Worm (Caenorhabditis elegans): ENCODE data around the gene str-171.
"Not testable (repeated sequence)": the region's sequence is repeated elsewhere in the genome, so short reads cannot be mapped to it uniquely, and the experiment has no call there.

Gene str-171

ce11 chrV:15127413-15127812, 4.9 kb downstream of the str-171 start, which contains the start of gene srj-27:
TSS of gene srj-27 (minus strand) at chrV:15127513.
- TF ChIP-seq cog-1 (tag; optimal IDR thresholded peaks at IDR 0.05), result no peak

DNA sequence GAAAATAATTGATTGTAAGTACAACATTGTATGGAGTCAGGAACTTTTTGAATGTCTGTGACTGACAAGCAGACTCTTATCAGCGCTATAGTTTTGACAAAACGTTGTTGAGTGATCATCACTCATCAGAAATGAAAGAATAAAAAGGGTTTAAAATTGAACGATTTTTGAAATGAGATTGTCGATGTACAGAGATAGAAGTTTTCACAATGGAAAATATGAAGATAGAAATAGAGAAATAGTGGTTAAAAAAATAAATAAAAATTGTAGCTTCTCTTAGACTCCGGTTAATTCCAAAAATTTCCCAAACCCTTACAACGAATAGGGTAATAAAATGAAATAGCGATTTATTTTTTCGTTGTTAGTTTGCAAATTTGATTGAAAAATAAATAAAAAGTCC, 7.2 kb downstream of the str-171 start, which contains the start of gene ugt-30:
Gene ugt-30, minus strand, starts transcription at position 101 of the 400 bp plus-strand sequence.
- not testable (repeated sequence) for TF ChIP-seq klf-2 (GFP tag; conservative IDR thresholded peaks at IDR 0.05); ref-1 (GFP tag; conservative IDR thresholded peaks at IDR 0.05); ztf-23 (GFP tag; IDR thresholded peaks at IDR 0.05)

DNA sequence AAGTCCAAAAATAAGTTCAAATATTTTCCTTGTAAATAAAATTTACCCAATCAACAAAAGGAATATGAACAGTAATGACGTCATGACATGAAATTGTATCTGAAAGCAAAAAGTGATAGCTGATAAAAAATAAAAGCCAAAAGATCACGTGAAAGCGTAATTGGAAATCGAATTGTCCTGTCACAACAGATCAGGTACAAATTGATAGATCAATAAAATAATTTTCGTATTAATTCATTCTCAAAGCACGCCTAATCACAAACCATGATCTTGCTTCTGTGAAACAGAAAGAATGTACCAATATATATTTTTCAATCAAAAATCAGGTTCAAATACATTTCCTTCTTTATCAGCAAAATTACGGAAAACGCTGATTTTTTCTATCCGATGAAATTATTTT, 12.8 kb downstream of the str-171 start, which contains the start of gene flor-1:
Gene flor-1, minus strand, starts transcription at position 101 of the 400 bp plus-strand sequence.
- TF ChIP-seq klf-2 (GFP tag; conservative IDR thresholded peaks at IDR 0.05), result no peak
- TF ChIP-seq ztf-23 (GFP tag; IDR thresholded peaks at IDR 0.05), result no peak
- TF ChIP-seq cog-1 (tag; optimal IDR thresholded peaks at IDR 0.05), result no peak
- no peak for TF ChIP-seq ref-1 (GFP tag; conservative IDR thresholded peaks at IDR 0.05)
- TF ChIP-seq flt-1 (GFP tag; IDR thresholded peaks at IDR 0.05), result no peak
- no peak for TF ChIP-seq med-1 (GFP tag; optimal IDR thresholded peaks at IDR 0.05; ENCODE audit: insufficient read depth)
- TF ChIP-seq ztf-29 (GFP tag; IDR thresholded peaks at IDR 0.05), result no peak
- TF ChIP-seq T22C8.4 (GFP tag; IDR thresholded peaks at IDR 0.05), result no peak
- no peak for TF ChIP-seq tab-1 (GFP tag; IDR thresholded peaks at IDR 0.05)

ce11 chrV:15115968-15116367, 16.4 kb downstream of the str-171 start, which contains the start of gene T01G5.8:
TSS of gene T01G5.8 (plus strand) at chrV:15116268.
- not testable (repeated sequence) for TF ChIP-seq ztf-29 (GFP tag; IDR thresholded peaks at IDR 0.05); klf-2 (GFP tag; conservative IDR thresholded peaks at IDR 0.05); tab-1 (GFP tag; IDR thresholded peaks at IDR 0.05)

DNA sequence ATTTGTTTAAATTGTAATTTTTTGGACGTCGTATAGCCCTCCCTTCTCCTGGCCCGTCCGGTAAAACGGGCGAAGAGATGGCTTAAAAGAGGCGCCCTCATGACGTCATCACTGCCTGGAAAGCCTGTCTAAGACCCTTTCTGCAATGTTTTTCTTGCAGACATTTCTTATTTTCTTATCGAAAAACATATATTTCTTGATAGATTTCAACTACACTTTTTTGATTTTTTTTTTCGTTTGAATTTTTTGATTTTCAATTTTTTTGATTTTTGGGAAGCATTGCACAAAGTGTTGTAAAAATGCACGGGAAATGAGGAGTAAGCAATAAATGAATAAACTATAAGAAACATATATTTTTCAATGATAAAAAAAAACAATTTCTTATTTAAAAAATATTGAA, 18.3 kb downstream of the str-171 start, which contains the start of gene T01G5.6:
Gene T01G5.6, minus strand, starts transcription at position 101 of the 400 bp plus-strand sequence.
- TF ChIP-seq tab-1 (GFP tag; IDR thresholded peaks at IDR 0.05) (no peak), flt-1 (GFP tag; IDR thresholded peaks at IDR 0.05) (no peak), med-1 (GFP tag; optimal IDR thresholded peaks at IDR 0.05; ENCODE audit: insufficient read depth) (no peak), ref-1 (GFP tag; conservative IDR thresholded peaks at IDR 0.05) (no peak), T22C8.4 (GFP tag; IDR thresholded peaks at IDR 0.05) (no peak), ztf-29 (GFP tag; IDR thresholded peaks at IDR 0.05) (no peak), klf-2 (GFP tag; conservative IDR thresholded peaks at IDR 0.05) (no peak), ztf-23 (GFP tag; IDR thresholded peaks at IDR 0.05) (no peak), cog-1 (tag; optimal IDR thresholded peaks at IDR 0.05) (no peak)

DNA sequence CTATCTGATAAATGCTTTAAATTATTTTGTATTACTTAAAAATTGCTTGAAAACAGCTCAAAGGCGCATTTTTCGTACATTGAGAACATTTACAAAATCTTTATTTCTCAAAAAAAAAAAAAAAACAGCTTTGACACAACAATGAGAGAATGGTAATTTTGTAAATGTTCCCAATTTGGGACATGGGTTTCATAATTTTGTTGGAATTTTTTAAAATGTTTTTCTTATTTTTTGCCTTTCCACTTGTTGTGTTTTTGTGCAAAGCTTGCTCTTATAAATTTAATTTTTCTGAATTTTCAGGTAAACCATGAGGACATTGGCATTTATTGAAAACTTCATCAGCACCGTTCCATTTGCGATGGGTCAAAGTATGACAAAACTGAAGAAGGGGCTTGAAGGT, 20.7 kb downstream of the str-171 start, which contains the start of gene T01G5.7:
Gene T01G5.7, plus strand, starts transcription at position 301 of the 400 bp plus-strand sequence.
- TF ChIP-seq flt-1 (GFP tag; IDR thresholded peaks at IDR 0.05) (no peak), T22C8.4 (GFP tag; IDR thresholded peaks at IDR 0.05) (no peak), med-1 (GFP tag; optimal IDR thresholded peaks at IDR 0.05; ENCODE audit: insufficient read depth) (no peak), cog-1 (tag; optimal IDR thresholded peaks at IDR 0.05) (no peak), tab-1 (GFP tag; IDR thresholded peaks at IDR 0.05) (no peak), klf-2 (GFP tag; conservative IDR thresholded peaks at IDR 0.05) (no peak), ztf-29 (GFP tag; IDR thresholded peaks at IDR 0.05) (no peak), ztf-23 (GFP tag; IDR thresholded peaks at IDR 0.05) (no peak), ref-1 (GFP tag; conservative IDR thresholded peaks at IDR 0.05) (no peak)

ce11 chrV:15109260-15109659, 23.1 kb downstream of the str-171 start, which contains the start of gene Y75B12A.2:
TSS of gene Y75B12A.2 (plus strand) at chrV:15109560.
- TF ChIP-seq ztf-23 (GFP tag; IDR thresholded peaks at IDR 0.05) (no peak), cog-1 (tag; optimal IDR thresholded peaks at IDR 0.05) (no peak), flt-1 (GFP tag; IDR thresholded peaks at IDR 0.05) (no peak), tab-1 (GFP tag; IDR thresholded peaks at IDR 0.05) (no peak), med-1 (GFP tag; optimal IDR thresholded peaks at IDR 0.05; ENCODE audit: insufficient read depth) (no peak), T22C8.4 (GFP tag; IDR thresholded peaks at IDR 0.05) (no peak), ztf-29 (GFP tag; IDR thresholded peaks at IDR 0.05) (no peak), ref-1 (GFP tag; conservative IDR thresholded peaks at IDR 0.05) (no peak), klf-2 (GFP tag; conservative IDR thresholded peaks at IDR 0.05) (no peak)

DNA sequence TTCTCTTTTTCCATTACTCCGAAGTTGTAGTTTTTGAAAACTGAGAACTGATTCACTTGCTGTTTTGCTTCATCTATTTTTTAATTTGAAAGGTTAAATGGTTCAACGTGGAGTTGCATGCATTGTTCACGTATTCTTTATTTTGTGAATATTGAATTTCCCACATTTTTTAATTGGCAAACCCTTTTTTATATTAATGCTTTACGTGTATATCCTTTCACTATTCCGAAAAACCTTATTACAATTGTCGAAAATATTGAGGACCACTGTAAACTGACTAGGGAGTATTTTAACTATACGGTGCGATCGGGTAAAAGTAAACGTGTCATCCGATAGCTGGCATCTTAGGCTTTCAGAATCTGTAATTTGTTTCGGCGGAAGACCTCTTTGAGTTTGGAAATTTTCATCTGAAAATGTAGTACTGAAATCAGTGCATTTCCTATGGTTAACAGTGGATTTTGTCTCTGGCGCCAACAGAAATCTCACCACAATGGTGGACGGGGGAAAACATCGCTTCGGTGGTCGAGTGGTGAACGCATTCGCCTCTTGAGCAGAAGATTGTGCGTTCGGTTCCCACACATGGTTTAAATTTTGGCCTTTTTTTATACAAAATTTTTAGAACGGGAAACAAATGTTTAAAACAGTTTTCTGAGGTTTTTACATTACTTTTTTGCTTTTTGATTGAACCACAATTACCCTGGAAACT, 26.3 kb downstream of the str-171 start, which contains the start of gene C01G10.14:
Gene C01G10.14, minus strand, starts transcription at position 51 of the 706 bp plus-strand sequence.
- not testable (repeated sequence) for TF ChIP-seq ztf-29 (GFP tag; IDR thresholded peaks at IDR 0.05); ztf-23 (GFP tag; IDR thresholded peaks at IDR 0.05); cog-1 (tag; optimal IDR thresholded peaks at IDR 0.05)

DNA sequence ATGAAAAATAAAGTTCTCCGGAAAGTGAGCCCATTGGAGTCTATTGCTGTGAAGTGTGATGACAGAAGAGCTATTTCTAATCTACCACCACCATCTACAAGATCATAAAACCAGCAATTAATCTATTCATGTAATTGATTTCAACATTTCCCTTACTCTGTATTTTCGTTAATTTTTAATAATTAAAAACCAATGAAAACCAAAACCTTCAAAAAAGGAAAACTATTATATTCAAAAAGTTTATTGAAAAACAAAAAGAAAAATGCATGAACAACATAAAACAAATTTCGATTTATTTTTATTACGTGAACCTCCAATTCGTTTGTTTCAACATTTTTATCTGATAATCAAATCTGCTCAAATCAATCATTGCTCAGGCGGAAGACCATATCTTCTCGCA, 32.9 kb downstream of the str-171 start, which contains the start of gene C01G10.1:
Gene C01G10.1, plus strand, starts transcription at position 301 of the 400 bp plus-strand sequence.
- no peak for TF ChIP-seq T22C8.4 (GFP tag; IDR thresholded peaks at IDR 0.05)
- TF ChIP-seq med-1 (GFP tag; optimal IDR thresholded peaks at IDR 0.05; ENCODE audit: insufficient read depth), result no peak
- no peak for TF ChIP-seq ztf-23 (GFP tag; IDR thresholded peaks at IDR 0.05)
- no peak for TF ChIP-seq cog-1 (tag; optimal IDR thresholded peaks at IDR 0.05)
- TF ChIP-seq ztf-29 (GFP tag; IDR thresholded peaks at IDR 0.05), result no peak
- no peak for TF ChIP-seq flt-1 (GFP tag; IDR thresholded peaks at IDR 0.05)
- no peak for TF ChIP-seq tab-1 (GFP tag; IDR thresholded peaks at IDR 0.05)
- no peak for TF ChIP-seq klf-2 (GFP tag; conservative IDR thresholded peaks at IDR 0.05)
- TF ChIP-seq ref-1 (GFP tag; conservative IDR thresholded peaks at IDR 0.05), result no peak

- no peak for TF ChIP-seq ztf-29 (GFP tag; IDR thresholded peaks at IDR 0.05)
- TF ChIP-seq T22C8.4 (GFP tag; IDR thresholded peaks at IDR 0.05), result no peak
- TF ChIP-seq ztf-23 (GFP tag; IDR thresholded peaks at IDR 0.05), result no peak
- TF ChIP-seq klf-2 (GFP tag; conservative IDR thresholded peaks at IDR 0.05), result no peak
- no peak for TF ChIP-seq tab-1 (GFP tag; IDR thresholded peaks at IDR 0.05)
- TF ChIP-seq med-1 (GFP tag; optimal IDR thresholded peaks at IDR 0.05; ENCODE audit: insufficient read depth), result no peak
Measured at ce11 chrV:15094749-15095148, 37.6 kb downstream of the str-171 start, which contains the start of gene srx-78. TSS of gene srx-78 (plus strand) at chrV:15095049.
